Fruit fly (Drosophila melanogaster) whole organism, wandering third instar larva: Measurements from ENCODE around the gene nAChRalpha7.

Experiments
- CrebA ChIP-seq: fragments of 200-800 bp; sonication (Bioruptor generic); optimal IDR thresholded peaks from 2 replicates; lab custom pipeline; 2016; ENCODE audit warnings: missing biosample characterization, mild to moderate bottlenecking, missing genetic modification characterization, borderline replicate concordance
- Dif ChIP-seq: fragments of 200-275, 200-300 bp; sonication (Bioruptor generic); optimal IDR thresholded peaks from 2 replicates; lab custom pipeline; 2018; ENCODE audit warnings: missing biosample characterization, missing genetic modification characterization; ENCODE audit not compliant: partially characterized antibody
- Myc ChIP-seq: fragments of >200 bp; optimal IDR thresholded peaks from 2 replicates; lab custom pipeline; 2017
- N ChIP-seq: fragments of >200 bp; optimal IDR thresholded peaks from 2 replicates; lab custom pipeline; 2018; ENCODE audit warnings: missing biosample characterization, missing external identifiers, missing genetic modification characterization
- Rel ChIP-seq, 2 experiments: fragments of 200-800 bp; sonication (Bioruptor generic) in 1 of 2; optimal IDR thresholded peaks; 2 replicates in 1 of 2; 3 replicates in 1 of 2; lab custom pipeline; 2016 to 2019; ENCODE audit warnings: mild to moderate bottlenecking in 2 of 2, missing biosample characterization in 2 of 2, missing genetic modification characterization in 2 of 2, moderate library complexity in 1 of 2
- lola ChIP-seq: fragments of >200 bp; optimal IDR thresholded peaks from 2 replicates; lab custom pipeline; 2017; ENCODE audit warnings: missing biosample characterization, missing genetic modification characterization
- psq ChIP-seq: fragments of 200-800 bp; sonication (Bioruptor generic); optimal IDR thresholded peaks from 3 replicates; lab custom pipeline; 2017; ENCODE audit warnings: missing biosample characterization, mild to moderate bottlenecking, missing genetic modification characterization, moderate library complexity
- sage ChIP-seq: fragments of 200-800 bp; sonication (Bioruptor generic); optimal IDR thresholded peaks from 2 replicates; lab custom pipeline; 2016; ENCODE audit warnings: missing biosample characterization, mild to moderate bottlenecking, missing genetic modification characterization
- tai ChIP-seq: sonication (Bioruptor generic); optimal IDR thresholded peaks from 2 replicates; lab custom pipeline; 2016; ENCODE audit warnings: missing biosample characterization, missing genetic modification characterization
- usp ChIP-seq: fragments of >200 bp; optimal IDR thresholded peaks from 2 replicates; lab custom pipeline; 2017; ENCODE audit warnings: missing biosample characterization, missing genetic modification characterization

dm6 chrX:19295831-19296423 lies 52.3 kb downstream of the nAChRalpha7 start:
- TF ChIP-seq N, result no peak
- TF ChIP-seq psq (GFP tag; lab: Kevin White, UChicago), result peak; percentile 27
- TF ChIP-seq tai (GFP tag; lab: Kevin White, UChicago), result no peak
- no peak for TF ChIP-seq Rel (GFP tag; optimal IDR thresholded peaks at IDR 0.05; lab: Kevin White, UChicago)
- TF ChIP-seq Rel (tag; optimal IDR thresholded peaks at IDR 0.05; lab: Kevin White, UChicago), result no peak
- TF ChIP-seq Myc (lab: Kevin White, UChicago), result no peak
- TF ChIP-seq CrebA (GFP tag; lab: Kevin White, UChicago), result no peak
- no peak for TF ChIP-seq lola (GFP tag; lab: Kevin White, UChicago)
- TF ChIP-seq usp (GFP tag; lab: Kevin White, UChicago), result no peak
- no peak for TF ChIP-seq sage
- TF ChIP-seq Dif (GFP tag; lab: Kevin White, UChicago), result no peak
